Fruit fly (Drosophila melanogaster) whole organism, embryonic: ENCODE measurements around the gene GstZ1.

Experiments
- Bdp1 ChIP-seq: fragments of 200-800 bp; sonication (Bioruptor generic); optimal IDR thresholded peaks from 3 replicates; lab custom pipeline; 2016; ENCODE audit warnings: missing biosample characterization, missing genetic modification characterization
- CG10267 ChIP-seq: fragments of 200-800 bp; sonication (Bioruptor generic); optimal IDR thresholded peaks from 2 replicates; lab custom pipeline; 2018; ENCODE audit warnings: missing biosample characterization, mild to moderate bottlenecking, missing genetic modification characterization, moderate library complexity
- CG12071 ChIP-seq: fragments of 200-800 bp; sonication (Bioruptor generic); optimal IDR thresholded peaks from 3 replicates; lab custom pipeline; 2018; ENCODE audit warnings: missing biosample characterization, mild to moderate bottlenecking, missing genetic modification characterization
- CG12942 ChIP-seq: fragments of 200-800 bp; sonication (Bioruptor generic); optimal IDR thresholded peaks from 3 replicates; lab custom pipeline; 2016; ENCODE audit warnings: missing biosample characterization, missing genetic modification characterization
- CG18764 ChIP-seq: fragments of 200-800 bp; sonication (Bioruptor generic); optimal IDR thresholded peaks from 3 replicates; lab custom pipeline; 2016; ENCODE audit warnings: missing biosample characterization, missing genetic modification characterization
- CG2199 ChIP-seq: fragments of 200-800 bp; sonication (Bioruptor generic); IDR thresholded peaks from 3 replicates; pipeline ENCODE4 v1.3.6; 2022; ENCODE audit warnings: missing biosample characterization, missing genetic modification characterization
- CG30403 ChIP-seq: fragments of 200-800 bp; sonication (Bioruptor generic); optimal IDR thresholded peaks from 3 replicates; lab custom pipeline; 2016; ENCODE audit warnings: missing biosample characterization, missing genetic modification characterization
- CG31365 ChIP-seq: fragments of 200-800 bp; sonication (Bioruptor generic); optimal IDR thresholded peaks from 2 replicates; lab custom pipeline; 2018; ENCODE audit warnings: missing biosample characterization, mild to moderate bottlenecking, missing genetic modification characterization
- CG31388 ChIP-seq: fragments of 200-800 bp; sonication (Bioruptor generic); optimal IDR thresholded peaks from 2 replicates; lab custom pipeline; 2016; ENCODE audit warnings: missing biosample characterization, missing genetic modification characterization
- CG3163 ChIP-seq: fragments of 200-800 bp; sonication (Bioruptor generic); optimal IDR thresholded peaks from 3 replicates; lab custom pipeline; 2016; ENCODE audit warnings: missing biosample characterization, missing genetic modification characterization
- CG4282 ChIP-seq: fragments of 200-800 bp; sonication (Bioruptor generic); optimal IDR thresholded peaks from 2 replicates; lab custom pipeline; 2016; ENCODE audit warnings: missing biosample characterization, missing genetic modification characterization
- CG6654 ChIP-seq: fragments of 200-800 bp; sonication (Bioruptor generic); optimal IDR thresholded peaks from 2 replicates; lab custom pipeline; 2017; ENCODE audit warnings: missing biosample characterization, mild to moderate bottlenecking, missing genetic modification characterization
- CG6765 ChIP-seq: fragments of 200-800 bp; sonication (Bioruptor generic); optimal IDR thresholded peaks from 3 replicates; lab custom pipeline; 2017; ENCODE audit warnings: missing biosample characterization, mild to moderate bottlenecking, missing genetic modification characterization
- CG8388 ChIP-seq: fragments of 200-800 bp; sonication (Bioruptor generic); optimal IDR thresholded peaks from 2 replicates; lab custom pipeline; 2019; ENCODE audit warnings: missing biosample characterization, mild to moderate bottlenecking, missing genetic modification characterization, moderate library complexity
- D19B ChIP-seq: fragments of 200-800 bp; sonication (Bioruptor generic); optimal IDR thresholded peaks from 2 replicates; lab custom pipeline; 2017; ENCODE audit warnings: missing biosample characterization, mild to moderate bottlenecking, missing genetic modification characterization
- Drgx ChIP-seq: fragments of 200-800 bp; sonication (Bioruptor generic); IDR thresholded peaks from 2 replicates; pipeline ENCODE4 v1.3.6; 2022; ENCODE audit warnings: missing biosample characterization, missing genetic modification characterization
- Fer3 ChIP-seq: fragments of 200-800 bp; sonication (Bioruptor generic); optimal IDR thresholded peaks from 2 replicates; lab custom pipeline; 2018; ENCODE audit warnings: missing biosample characterization, mild to moderate bottlenecking, missing genetic modification characterization, moderate library complexity
- HLHmδ ChIP-seq: fragments of 200-800 bp; sonication (Bioruptor generic); optimal IDR thresholded peaks from 2 replicates; lab custom pipeline; 2018; ENCODE audit warnings: missing biosample characterization, mild to moderate bottlenecking, missing genetic modification characterization, moderate library complexity
- MTF-1 ChIP-seq: fragments of 200-800 bp; sonication (Bioruptor generic); optimal IDR thresholded peaks from 2 replicates; lab custom pipeline; 2018; ENCODE audit warnings: missing biosample characterization, mild to moderate bottlenecking, missing genetic modification characterization, borderline replicate concordance
- Mad ChIP-seq: fragments of 200-800 bp; sonication (Bioruptor generic); optimal IDR thresholded peaks from 2 replicates; lab custom pipeline; 2016; ENCODE audit warnings: missing biosample characterization, missing genetic modification characterization
- Mrtf ChIP-seq: fragments of 200-800 bp; sonication (Bioruptor generic); IDR thresholded peaks from 3 replicates; pipeline ENCODE4 v1.3.6; 2022; ENCODE audit warnings: missing biosample characterization, missing genetic modification characterization
- Nf-YA ChIP-seq: fragments of 200-800 bp; sonication (Bioruptor generic); IDR thresholded peaks from 2 replicates; pipeline ENCODE4 v1.3.6; 2022; ENCODE audit warnings: missing biosample characterization, missing genetic modification characterization
- NfI ChIP-seq: fragments of 200-800 bp; sonication (Bioruptor generic); optimal IDR thresholded peaks from 3 replicates; lab custom pipeline; 2018; ENCODE audit warnings: missing biosample characterization, mild to moderate bottlenecking, missing genetic modification characterization, moderate library complexity
- Opbp ChIP-seq: fragments of 200-800 bp; sonication (Bioruptor generic); IDR thresholded peaks from 3 replicates; pipeline ENCODE4 v1.3.6; 2022; ENCODE audit warnings: missing biosample characterization, missing genetic modification characterization; ENCODE audit not compliant: partially characterized antibody
- Six4 ChIP-seq: fragments of 200-800 bp; sonication (Bioruptor generic); optimal IDR thresholded peaks from 2 replicates; lab custom pipeline; 2016; ENCODE audit warnings: missing biosample characterization, missing genetic modification characterization
- Sry-β ChIP-seq: fragments of 200-800 bp; sonication (Bioruptor generic); optimal IDR thresholded peaks from 2 replicates; lab custom pipeline; 2018; ENCODE audit warnings: missing biosample characterization, mild to moderate bottlenecking, missing genetic modification characterization, moderate library complexity
- Ssrp ChIP-seq: fragments of 200-800 bp; sonication (Bioruptor generic); optimal IDR thresholded peaks from 2 replicates; lab custom pipeline; 2018; ENCODE audit warnings: missing biosample characterization, mild to moderate bottlenecking, missing genetic modification characterization, moderate library complexity
- Taf1 ChIP-seq: fragments of 200-800 bp; sonication (Bioruptor generic); IDR thresholded peaks from 2 replicates; pipeline ENCODE4 v1.3.6; 2022; ENCODE audit warnings: missing biosample characterization, missing genetic modification characterization
- YL-1 ChIP-seq: fragments of 200-800 bp; sonication (Bioruptor generic); optimal IDR thresholded peaks from 3 replicates; lab custom pipeline; 2017; ENCODE audit warnings: missing biosample characterization, mild to moderate bottlenecking, missing genetic modification characterization
- ase ChIP-seq: fragments of 200-800 bp; sonication (Bioruptor generic); IDR thresholded peaks from 3 replicates; pipeline ENCODE4 v1.3.6; 2022; ENCODE audit warnings: missing biosample characterization, missing genetic modification characterization
- bab2 ChIP-seq: fragments of 200-800 bp; sonication (Bioruptor generic); optimal IDR thresholded peaks from 2 replicates; lab custom pipeline; 2016; ENCODE audit warnings: missing biosample characterization, missing genetic modification characterization
- bbx ChIP-seq: fragments of 200-800 bp; sonication (Bioruptor generic); IDR thresholded peaks from 2 replicates; pipeline ENCODE4 v1.3.6; 2022; ENCODE audit warnings: missing biosample characterization, missing genetic modification characterization; ENCODE audit not compliant: partially characterized antibody
- br ChIP-seq: fragments of >200 bp; optimal IDR thresholded peaks from 2 replicates; lab custom pipeline; 2017
- cato ChIP-seq: fragments of 200-800 bp; sonication (Bioruptor generic); optimal IDR thresholded peaks from 2 replicates; lab custom pipeline; 2016; ENCODE audit warnings: missing biosample characterization, missing genetic modification characterization, borderline replicate concordance
- danr ChIP-seq: fragments of 200-800 bp; sonication (Bioruptor generic); IDR thresholded peaks from 2 replicates; pipeline ENCODE4 v1.3.6; 2022; ENCODE audit warnings: missing biosample characterization, missing genetic modification characterization
- en ChIP-seq: fragments of 200-800 bp; sonication (Bioruptor generic); optimal IDR thresholded peaks from 2 replicates; lab custom pipeline; 2016; ENCODE audit warnings: missing biosample characterization, missing genetic modification characterization
- esg ChIP-seq: fragments of 200-800 bp; sonication (Bioruptor generic); conservative IDR thresholded peaks from 2 replicates; pipeline ENCODE4 v1.3.6; 2022; ENCODE audit warnings: missing biosample characterization, missing genetic modification characterization
- fd3F ChIP-seq: fragments of 200-800 bp; sonication (Bioruptor generic); optimal IDR thresholded peaks from 2 replicates; lab custom pipeline; 2018; ENCODE audit warnings: missing biosample characterization, mild to moderate bottlenecking, missing genetic modification characterization, moderate library complexity
- fru ChIP-seq: fragments of >200 bp; optimal IDR thresholded peaks from 2 replicates; lab custom pipeline; 2017
- hb ChIP-seq: fragments of 200-800 bp; sonication (Bioruptor generic); IDR thresholded peaks from 3 replicates; pipeline ENCODE4 v1.3.6; 2022; ENCODE audit warnings: missing biosample characterization, missing genetic modification characterization; ENCODE audit not compliant: partially characterized antibody
- maf-S ChIP-seq: fragments of 200-800 bp; sonication (Bioruptor generic); optimal IDR thresholded peaks from 2 replicates; lab custom pipeline; 2016; ENCODE audit warnings: missing biosample characterization, missing genetic modification characterization
- mirr ChIP-seq: fragments of 200-800 bp; sonication (Bioruptor generic); optimal IDR thresholded peaks from 3 replicates; lab custom pipeline; 2018; ENCODE audit warnings: missing biosample characterization, mild to moderate bottlenecking, missing genetic modification characterization
- nmo ChIP-seq: fragments of 200-800 bp; sonication (Bioruptor generic); optimal IDR thresholded peaks from 2 replicates; lab custom pipeline; 2018; ENCODE audit warnings: missing biosample characterization, mild to moderate bottlenecking, missing genetic modification characterization, moderate library complexity
- p53 ChIP-seq: fragments of 200-800 bp; sonication (Bioruptor generic); optimal IDR thresholded peaks from 2 replicates; lab custom pipeline; 2016; ENCODE audit warnings: missing biosample characterization, missing genetic modification characterization
- pzg ChIP-seq: fragments of 200-800 bp; sonication (Bioruptor generic); optimal IDR thresholded peaks from 3 replicates; lab custom pipeline; 2018; ENCODE audit warnings: missing biosample characterization, mild to moderate bottlenecking, missing genetic modification characterization, moderate library complexity
- sc ChIP-seq, 3 experiments: fragments of >200 bp in 2 of 3; fragments of 200-800 bp in 1 of 3; sonication (Bioruptor generic) in 1 of 3; optimal IDR thresholded peaks; 2 replicates in 2 of 3; 3 replicates in 1 of 3; lab custom pipeline; 2017; ENCODE audit warnings: mild to moderate bottlenecking in 1 of 3, missing biosample characterization in 1 of 3, missing genetic modification characterization in 1 of 3, missing genetic modification reagents in 1 of 3
- sisA ChIP-seq: fragments of 200-800 bp; sonication (Bioruptor generic); IDR thresholded peaks from 2 replicates; pipeline ENCODE4 v1.3.6; 2022; ENCODE audit warnings: missing biosample characterization, missing genetic modification characterization
- tin ChIP-seq: fragments of 200-800 bp; sonication (Bioruptor generic); optimal IDR thresholded peaks from 3 replicates; lab custom pipeline; 2016; ENCODE audit warnings: missing biosample characterization, missing genetic modification characterization
- vnd ChIP-seq: fragments of 200-800 bp; sonication (Bioruptor generic); IDR thresholded peaks from 3 replicates; pipeline ENCODE4 v1.3.6; 2022; ENCODE audit warnings: missing biosample characterization, missing genetic modification characterization; ENCODE audit not compliant: partially characterized antibody
- zfh1 ChIP-seq: fragments of 200-800 bp; sonication (Bioruptor generic); IDR thresholded peaks from 3 replicates; pipeline ENCODE4 v1.3.6; 2022; ENCODE audit warnings: missing biosample characterization, missing genetic modification characterization

Gene GstZ1

DNA sequence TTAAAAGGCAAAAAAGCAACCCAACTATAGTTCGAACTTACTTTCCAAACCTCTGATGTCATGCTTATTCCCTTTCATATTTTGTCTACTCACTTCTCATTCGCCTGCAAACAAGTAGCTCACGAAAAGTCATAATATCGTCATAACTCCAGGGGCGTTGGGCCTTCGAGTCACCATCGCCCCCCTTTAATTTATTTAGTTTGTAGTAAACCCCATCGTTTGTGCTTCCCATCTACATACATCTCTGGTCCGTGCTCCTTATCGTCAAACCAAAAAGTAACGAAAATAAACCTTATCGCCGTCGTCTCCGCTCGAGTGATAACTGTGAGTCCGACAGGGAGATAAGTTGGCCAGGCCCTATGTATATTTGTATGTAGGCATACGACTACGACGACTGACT lies 27.4 kb downstream of the GstZ1 start (continued):
- TF ChIP-seq sisA (GFP tag; lab: Robert Waterston, UW) = peak; percentile 50; the same call in 1 of the 2 replicates
- no peak for TF ChIP-seq Sry-β (GFP tag; lab: Kevin White, UChicago)
- TF ChIP-seq Taf1 (GFP tag; lab: Robert Waterston, UW) = peak; percentile 41; the same call in 1 of the 2 replicates
- no peak for TF ChIP-seq CG4282 (GFP tag; lab: Kevin White, UChicago)
- no peak for TF ChIP-seq bbx
- no peak for TF ChIP-seq p53
- peak; percentile 52 for TF ChIP-seq D19B (GFP tag; lab: Kevin White, UChicago)
- no peak for TF ChIP-seq en
- peak; percentile 4 for TF ChIP-seq Ssrp (tag; lab: Kevin White, UChicago)
- TF ChIP-seq CG10267 (tag; lab: Kevin White, UChicago) = peak; percentile 38
- TF ChIP-seq CG31365 = peak; percentile 54
- TF ChIP-seq mirr (GFP tag; lab: Kevin White, UChicago) = peak; percentile 70
- TF ChIP-seq zfh1 = peak; percentile 45; the same call in 1 of the 3 replicates
- 0 out of 2 replicates have a peak, but pooled peaks have one; percentile 37 for TF ChIP-seq esg (GFP tag; lab: Robert Waterston, UW)
- no peak for TF ChIP-seq CG3163

- TF ChIP-seq fru (lab: Kevin White, UChicago) = no peak
- TF ChIP-seq CG6654 (GFP tag; lab: Kevin White, UChicago) = no peak
- no peak for TF ChIP-seq CG18764 (GFP tag; lab: Kevin White, UChicago)
- TF ChIP-seq hb (GFP tag; lab: Robert Waterston, UW) = no peak
- peak; percentile 25 for TF ChIP-seq MTF-1 (GFP tag; lab: Kevin White, UChicago)
- TF ChIP-seq cato (GFP tag; lab: Kevin White, UChicago) = no peak
- no peak for TF ChIP-seq CG30403 (GFP tag; lab: Kevin White, UChicago)
- peak; percentile 25; the same call in 1 of the 3 replicates for TF ChIP-seq CG2199
- TF ChIP-seq danr (GFP tag; lab: Robert Waterston, UW) = no peak
- TF ChIP-seq Drgx (GFP tag; lab: Robert Waterston, UW) = peak; percentile 62
- peak; percentile 3 for TF ChIP-seq Mad (GFP tag; lab: Kevin White, UChicago)
- no peak for TF ChIP-seq ase (GFP tag; lab: Robert Waterston, UW)
- TF ChIP-seq tin (GFP tag; lab: Kevin White, UChicago) = peak; percentile 9
- peak; percentile 67 for TF ChIP-seq CG12071 (GFP tag; lab: Kevin White, UChicago)
- TF ChIP-seq fd3F (GFP tag; lab: Kevin White, UChicago) = no peak
- no peak for TF ChIP-seq maf-S
- no peak for TF ChIP-seq Bdp1
- no peak for TF ChIP-seq CG8388
- TF ChIP-seq bab2 (GFP tag; lab: Kevin White, UChicago) = no peak
- TF ChIP-seq CG31388 = no peak
- no peak for TF ChIP-seq NfI (GFP tag; lab: Kevin White, UChicago)
- TF ChIP-seq br (lab: Kevin White, UChicago) = no peak
- TF ChIP-seq CG12942 = no peak
- peak; percentile 51 for TF ChIP-seq HLHmδ (GFP tag; lab: Kevin White, UChicago)
- TF ChIP-seq Six4 (GFP tag; lab: Kevin White, UChicago) = no peak
- peak; percentile 57 for TF ChIP-seq YL-1 (GFP tag; lab: Kevin White, UChicago)
- no peak for TF ChIP-seq Mrtf (GFP tag; lab: Robert Waterston, UW)
- peak; percentile 74 for TF ChIP-seq CG6765
- TF ChIP-seq pzg = no peak
- TF ChIP-seq Opbp = no peak
- TF ChIP-seq vnd (GFP tag; lab: Robert Waterston, UW) = 0 out of 3 replicates have a peak, but pooled peaks have one; percentile 33
- no peak for TF ChIP-seq sc (optimal IDR thresholded peaks at IDR 0.05; lab: Kevin White, UChicago)
- no peak for TF ChIP-seq sc (GFP tag; optimal IDR thresholded peaks at IDR 0.05; lab: Kevin White, UChicago)
- no peak for TF ChIP-seq nmo (GFP tag; lab: Kevin White, UChicago)
- peak; percentile 7 for TF ChIP-seq Fer3 (tag; lab: Kevin White, UChicago)
- no peak for TF ChIP-seq Nf-YA (GFP tag; lab: Robert Waterston, UW)
Measured at dm6 chr3R:9428189-9428699, 28.1 kb downstream of the GstZ1 start.
